Worm (Caenorhabditis elegans) whole organism, young adult: ENCODE measurements around the gene dhs-17.

ENCODE experiments used
- B0035.1 ChIP-seq: sonication (generic microtip); optimal IDR thresholded peaks from 2 replicates; lab custom pipeline; 2016; ENCODE audit warnings: missing genetic modification characterization, mild to moderate bottlenecking, missing compliant biosample characterization, missing genotype, missing genetic modification reagents
- F37B4.10 ChIP-seq: fragments of 200-800 bp; sonication (Bioruptor generic); IDR thresholded peaks from 2 replicates; pipeline ENCODE4 v1.3.6; 2022; ENCODE audit warnings: missing genetic modification characterization, missing compliant biosample characterization
- K12H6.12 ChIP-seq: fragments of 200-800 bp; sonication (Bioruptor generic); optimal IDR thresholded peaks from 2 replicates; lab custom pipeline; 2018; ENCODE audit warnings: mild to moderate bottlenecking, missing genetic modification characterization, missing compliant biosample characterization
- T07F8.4 ChIP-seq: sonication (generic microtip); optimal IDR thresholded peaks from 2 replicates; lab custom pipeline; 2016; ENCODE audit warnings: mild to moderate bottlenecking, missing genetic modification characterization, moderate library complexity, missing compliant biosample characterization
- T26A5.8 ChIP-seq: sonication (generic microtip); optimal IDR thresholded peaks from 2 replicates; lab custom pipeline; 2016; ENCODE audit warnings: missing genetic modification characterization, missing compliant biosample characterization
- Y53F4B.3 ChIP-seq: fragments of 200-800 bp; sonication (Bioruptor generic); IDR thresholded peaks from 2 replicates; pipeline ENCODE4 v1.3.6; 2022; ENCODE audit warnings: missing genetic modification reagents, missing genetic modification characterization, missing compliant biosample characterization
- Y53G8AR.9 ChIP-seq: fragments of 200-800 bp; sonication (Bioruptor generic); conservative IDR thresholded peaks from 2 replicates; pipeline ENCODE4 v1.3.6; 2022; ENCODE audit warnings: missing genetic modification reagents, missing genetic modification characterization, missing compliant biosample characterization
- akir-1 ChIP-seq: fragments of 200-800 bp; sonication (Bioruptor generic); optimal IDR thresholded peaks from 2 replicates; lab custom pipeline; 2018; ENCODE audit warnings: mild to moderate bottlenecking, missing genetic modification characterization, moderate library complexity, missing compliant biosample characterization
- aptf-3 ChIP-seq: fragments of 200-800 bp; sonication (Bioruptor generic); IDR thresholded peaks from 2 replicates; pipeline ENCODE4 v1.3.6; 2022; ENCODE audit warnings: missing genetic modification characterization, missing compliant biosample characterization
- athp-1 ChIP-seq: sonication (generic microtip); optimal IDR thresholded peaks from 2 replicates; lab custom pipeline; 2017; ENCODE audit warnings: mild to moderate bottlenecking, missing genetic modification characterization, missing compliant biosample characterization
- bed-1 ChIP-seq: fragments of 200-800 bp; sonication (Bioruptor generic); IDR thresholded peaks from 2 replicates; pipeline ENCODE4 v1.3.6; 2022; ENCODE audit warnings: missing genetic modification reagents, missing genetic modification characterization, missing compliant biosample characterization
- cebp-1 ChIP-seq, 2 experiments: fragments of 200-800 bp in 1 of 2; sonication (Bioruptor generic) in 1 of 2; sonication (generic microtip) in 1 of 2; IDR thresholded peaks in 1 of 2; optimal IDR thresholded peaks in 1 of 2; 2 replicates each; pipeline versions ENCODE4 v1.3.6 to Lab custom; 2017 to 2022; ENCODE audit warnings: missing compliant biosample characterization in 2 of 2, missing genetic modification characterization in 2 of 2, mild to moderate bottlenecking in 1 of 2, missing genetic modification reagents in 1 of 2, moderate library complexity in 1 of 2
- ceh-79 ChIP-seq: sonication (generic microtip); optimal IDR thresholded peaks from 2 replicates; lab custom pipeline; 2017; ENCODE audit warnings: mild to moderate bottlenecking, missing genetic modification characterization, missing compliant biosample characterization
- chd-7 ChIP-seq: sonication (generic microtip); optimal IDR thresholded peaks from 2 replicates; lab custom pipeline; 2016; ENCODE audit warnings: mild to moderate bottlenecking, missing genetic modification characterization, moderate library complexity, missing compliant biosample characterization
- dpl-1 ChIP-seq: fragments of 150-350 bp; optimal IDR thresholded peaks from 2 replicates; lab custom pipeline; 2014; ENCODE audit warnings: missing biosample characterization, missing genetic modification reagents, missing genetic modification characterization
- efl-1 ChIP-seq: fragments of 150-350 bp; optimal IDR thresholded peaks from 2 replicates; lab custom pipeline; 2014; ENCODE audit warnings: missing biosample characterization, missing genetic modification reagents, missing genetic modification characterization
- ekl-4 ChIP-seq: fragments of 200-800 bp; sonication (Bioruptor generic); IDR thresholded peaks from 2 replicates; pipeline ENCODE4 v1.3.6; 2022; ENCODE audit warnings: missing genetic modification reagents, missing genetic modification characterization, missing compliant biosample characterization
- fkh-3 ChIP-seq: sonication (generic microtip); optimal IDR thresholded peaks from 2 replicates; lab custom pipeline; 2016; ENCODE audit warnings: mild to moderate bottlenecking, missing genetic modification characterization, missing compliant biosample characterization
- gei-17 ChIP-seq: fragments of 200-800 bp; sonication (Bioruptor generic); optimal IDR thresholded peaks from 2 replicates; lab custom pipeline; 2018; ENCODE audit warnings: mild to moderate bottlenecking, missing genetic modification characterization, missing compliant biosample characterization
- hmg-20 ChIP-seq: fragments of 200-800 bp; sonication (Bioruptor generic); IDR thresholded peaks from 2 replicates; pipeline ENCODE4 v1.3.6; 2022; ENCODE audit warnings: missing genetic modification reagents, missing genetic modification characterization, missing compliant biosample characterization
- let-607 ChIP-seq, 2 experiments: fragments of 200-800 bp in 1 of 2; sonication (Bioruptor generic) in 1 of 2; sonication (generic microtip) in 1 of 2; optimal IDR thresholded peaks; 2 replicates each; lab custom pipeline; 2016 to 2018; ENCODE audit warnings: mild to moderate bottlenecking in 2 of 2, missing compliant biosample characterization in 2 of 2, missing genetic modification characterization in 2 of 2, moderate library complexity in 2 of 2, missing genotype in 1 of 2
- lin-40 ChIP-seq: sonication (generic microtip); optimal IDR thresholded peaks from 2 replicates; lab custom pipeline; 2016; ENCODE audit warnings: missing genetic modification characterization, mild to moderate bottlenecking, missing compliant biosample characterization, missing genotype, missing genetic modification reagents
- lin-54 ChIP-seq: fragments of 200-800 bp; sonication (Bioruptor generic); optimal IDR thresholded peaks from 2 replicates; lab custom pipeline; 2018; ENCODE audit warnings: mild to moderate bottlenecking, missing genetic modification characterization, missing compliant biosample characterization
- lir-1 ChIP-seq: fragments of 200-800 bp; sonication (Bioruptor generic); conservative IDR thresholded peaks from 2 replicates; pipeline ENCODE4 v1.3.6; 2022; ENCODE audit warnings: missing genetic modification reagents, missing genetic modification characterization, missing compliant biosample characterization
- lsl-1 ChIP-seq: fragments of 200-800 bp; sonication (Bioruptor generic); optimal IDR thresholded peaks from 2 replicates; lab custom pipeline; 2018; ENCODE audit warnings: mild to moderate bottlenecking, missing genetic modification characterization, moderate library complexity, missing compliant biosample characterization
- madf-6 ChIP-seq: fragments of 200-800 bp; sonication (Bioruptor generic); IDR thresholded peaks from 2 replicates; pipeline ENCODE4 v1.3.6; 2022; ENCODE audit warnings: missing genetic modification reagents, missing genetic modification characterization, missing compliant biosample characterization
- mxl-1 ChIP-seq: sonication (generic microtip); optimal IDR thresholded peaks from 2 replicates; lab custom pipeline; 2016; ENCODE audit warnings: missing genetic modification characterization, missing compliant biosample characterization
- nfya-2 ChIP-seq: fragments of 200-800 bp; sonication (Bioruptor generic); IDR thresholded peaks from 2 replicates; pipeline ENCODE4 v1.3.6; 2022; ENCODE audit warnings: missing genetic modification reagents, missing genetic modification characterization, missing compliant biosample characterization
- nhr-27 ChIP-seq: fragments of 200-800 bp; sonication (Bioruptor generic); optimal IDR thresholded peaks from 2 replicates; lab custom pipeline; 2018; ENCODE audit warnings: mild to moderate bottlenecking, missing genetic modification characterization, moderate library complexity, missing compliant biosample characterization
- pbrm-1 ChIP-seq: fragments of 200-800 bp; sonication (Bioruptor generic); IDR thresholded peaks from 2 replicates; pipeline ENCODE4 v1.3.6; 2022; ENCODE audit warnings: missing genetic modification reagents, missing genetic modification characterization, missing compliant biosample characterization
- snpc-1.1 ChIP-seq: sonication (generic microtip); optimal IDR thresholded peaks from 2 replicates; lab custom pipeline; 2017; ENCODE audit warnings: missing genetic modification characterization, mild to moderate bottlenecking, missing compliant biosample characterization, antibody characterized with exemption, moderate library complexity, missing genotype, missing genetic modification reagents; ENCODE audit not compliant: insufficient read depth
- snpc-1.3 ChIP-seq: sonication (generic microtip); optimal IDR thresholded peaks from 2 replicates; lab custom pipeline; 2017; ENCODE audit warnings: missing genetic modification characterization, mild to moderate bottlenecking, missing compliant biosample characterization, antibody characterized with exemption, moderate library complexity, missing genotype, missing genetic modification reagents; ENCODE audit not compliant: insufficient read depth
- snpc-4 ChIP-seq, 5 experiments: fragments of 150-350 bp in 1 of 5; sonication (generic microtip) in 4 of 5; optimal IDR thresholded peaks; 2 replicates each; lab custom pipeline; 2014 to 2018; ENCODE audit warnings: missing genetic modification characterization in 5 of 5, missing biosample characterization in 3 of 5, antibody characterized with exemption in 2 of 5, mild to moderate bottlenecking in 2 of 5, missing compliant biosample characterization in 2 of 5, missing genotype in 2 of 5, moderate library complexity in 2 of 5, missing genetic modification reagents in 1 of 5
- sptf-2 ChIP-seq: fragments of 200-800 bp; sonication (Bioruptor generic); optimal IDR thresholded peaks from 2 replicates; lab custom pipeline; 2018; ENCODE audit warnings: mild to moderate bottlenecking, missing genetic modification characterization, missing compliant biosample characterization
- tbx-9 ChIP-seq: sonication (generic microtip); optimal IDR thresholded peaks from 2 replicates; lab custom pipeline; 2016; ENCODE audit warnings: borderline replicate concordance, missing genetic modification characterization, inconsistent platforms, missing compliant biosample characterization
- ztf-6 ChIP-seq: fragments of 200-800 bp; sonication (Bioruptor generic); IDR thresholded peaks from 2 replicates; pipeline ENCODE4 v1.3.6; 2022; ENCODE audit warnings: missing genetic modification reagents, missing genetic modification characterization, missing compliant biosample characterization

dhs-17 gene

ce11 chrV:6043275-6044271 lies 9.0 kb upstream of the dhs-17 start, which contains the start of gene cpi-2 (continued):
- TF ChIP-seq F37B4.10 (no peak), fkh-3 (tag; lab: Kevin White, UChicago) (no peak), lir-1 (GFP tag; lab: Robert Waterston, UW) (no peak), pbrm-1 (GFP tag; lab: Robert Waterston, UW) (0 out of 2 replicates have a peak, but pooled peaks have one; percentile 26), tbx-9 (no peak), cebp-1 (GFP tag; IDR thresholded peaks at IDR 0.05; lab: Robert Waterston, UW) (peak; percentile 7; the same call in 1 of the 2 replicates), cebp-1 (tag; optimal IDR thresholded peaks at IDR 0.05; lab: Kevin White, UChicago) (peak; percentile 53), akir-1 (GFP tag; lab: Kevin White, UChicago) (no peak), nhr-27 (tag; lab: Kevin White, UChicago) (no peak), lin-54 (peak; percentile 72), snpc-4 (GFP tag; optimal IDR thresholded peaks at IDR 0.05; lab: Kevin White, UChicago) (no peak), snpc-4 (tag; optimal IDR thresholded peaks at IDR 0.05; lab: Kevin White, UChicago) (peak in 2 of 4 experiments; percentile 8 to 10), Y53G8AR.9 (GFP tag; lab: Robert Waterston, UW) (no peak), lsl-1 (no peak), B0035.1 (tag; lab: Kevin White, UChicago) (no peak), ekl-4 (GFP tag; lab: Robert Waterston, UW) (no peak), mxl-1 (tag; lab: Kevin White, UChicago) (no peak), T07F8.4 (tag; lab: Kevin White, UChicago) (no peak), nfya-2 (GFP tag; lab: Robert Waterston, UW) (no peak), athp-1 (tag; lab: Kevin White, UChicago) (no peak), aptf-3 (no peak), ceh-79 (no peak), dpl-1 (GFP tag; lab: Kevin White, UChicago) (peak; percentile 57), hmg-20 (GFP tag; lab: Robert Waterston, UW) (no peak), snpc-1.3 (tag; lab: Kevin White, UChicago) (no peak), gei-17 (no peak), bed-1 (no peak), K12H6.12 (tag; lab: Kevin White, UChicago) (peak; percentile 60), T26A5.8 (tag; lab: Kevin White, UChicago) (no peak), snpc-1.1 (tag; lab: Kevin White, UChicago) (no peak), let-607 (tag; optimal IDR thresholded peaks at IDR 0.05; lab: Kevin White, UChicago) (no peak), sptf-2 (GFP tag; lab: Kevin White, UChicago) (no peak), Y53F4B.3 (no peak), ztf-6 (GFP tag; lab: Robert Waterston, UW) (no peak), madf-6 (no peak), lin-40 (tag; lab: Kevin White, UChicago) (no peak), chd-7 (tag; lab: Kevin White, UChicago) (no peak), efl-1 (GFP tag; lab: Kevin White, UChicago) (peak; percentile 44)
